Worm (Caenorhabditis elegans) whole organism, mixed stage, embryonic: Measurements from ENCODE around the gene T04B2.7.

Source experiments
- blmp-1 ChIP-seq: fragments of 150-350 bp; optimal IDR thresholded peaks from 2 replicates; lab custom pipeline; 2014; ENCODE audit warnings: missing biosample characterization, missing genetic modification characterization
- ceh-39 ChIP-seq: fragments of 150-350 bp; optimal IDR thresholded peaks from 2 replicates; lab custom pipeline; 2014; ENCODE audit warnings: missing biosample characterization, missing genetic modification characterization
- elt-1 ChIP-seq: sonication (generic microtip); optimal IDR thresholded peaks from 2 replicates; lab custom pipeline; 2017; ENCODE audit warnings: missing genetic modification characterization, mild to moderate bottlenecking, missing compliant biosample characterization, antibody characterized with exemption, moderate library complexity, borderline replicate concordance; ENCODE audit not compliant: insufficient read depth
- elt-3 ChIP-seq: fragments of 150-350 bp; optimal IDR thresholded peaks from 2 replicates; lab custom pipeline; 2014; ENCODE audit warnings: missing biosample characterization, missing genetic modification characterization
- hlh-1 ChIP-seq: fragments of 150-350 bp; optimal IDR thresholded peaks from 2 replicates; lab custom pipeline; 2014; ENCODE audit warnings: missing biosample characterization, missing genetic modification reagents, missing genetic modification characterization
- lsy-2 ChIP-seq: fragments of 150-350 bp; optimal IDR thresholded peaks from 2 replicates; lab custom pipeline; 2014; ENCODE audit warnings: missing biosample characterization, missing genetic modification characterization
- mab-5 ChIP-seq: fragments of 150-350 bp; optimal IDR thresholded peaks from 2 replicates; lab custom pipeline; 2014; ENCODE audit warnings: missing biosample characterization, missing genetic modification characterization
- mep-1 ChIP-seq: fragments of 150-350 bp; optimal IDR thresholded peaks from 2 replicates; lab custom pipeline; 2017; ENCODE audit warnings: missing biosample characterization, missing genetic modification reagents, missing genetic modification characterization, inconsistent platforms
- pha-4 ChIP-seq: fragments of 150-350 bp; optimal IDR thresholded peaks from 2 replicates; lab custom pipeline; 2018; ENCODE audit warnings: missing biosample characterization, missing genetic modification reagents, missing genetic modification characterization
- snpc-4 ChIP-seq: fragments of 150-350 bp; optimal IDR thresholded peaks from 2 replicates; lab custom pipeline; 2014; ENCODE audit warnings: missing biosample characterization, missing genetic modification characterization

- TF ChIP-seq hlh-1 (tag; lab: Kevin White, UChicago) (no peak), mep-1 (no peak), snpc-4 (tag; lab: Kevin White, UChicago) (no peak), elt-3 (tag; lab: Kevin White, UChicago) (no peak), lsy-2 (no peak), elt-1 (tag; lab: Kevin White, UChicago) (no peak), pha-4 (tag; lab: Kevin White, UChicago) (no peak), mab-5 (tag; lab: Kevin White, UChicago) (no peak), ceh-39 (tag; lab: Kevin White, UChicago) (no peak), blmp-1 (tag; lab: Kevin White, UChicago) (no peak)
Measured at ce11 chrIV:10040803-10041202, 15.2 kb downstream of the T04B2.7 start, which contains the start of gene dhs-31.
